Fruit fly (Drosophila melanogaster) whole organism, embryonic: Measurements from ENCODE around the gene CG31103.

Source experiments
- Aef1 ChIP-seq: fragments of 200-800 bp; sonication (Bioruptor generic); IDR thresholded peaks from 3 replicates; pipeline ENCODE4 v1.3.6; 2022; ENCODE audit warnings: missing biosample characterization, missing genetic modification characterization
- CG1024 ChIP-seq: fragments of 200-800 bp; sonication (Bioruptor generic); IDR thresholded peaks from 2 replicates; pipeline ENCODE4 v1.3.6; 2022; ENCODE audit warnings: missing biosample characterization, missing genetic modification characterization
- CG10543 ChIP-seq: fragments of 200-800 bp; sonication (Bioruptor generic); optimal IDR thresholded peaks from 3 replicates; lab custom pipeline; 2017; ENCODE audit warnings: missing biosample characterization, mild to moderate bottlenecking, missing genetic modification characterization, moderate library complexity
- CG10565 ChIP-seq: fragments of 200-800 bp; sonication (Bioruptor generic); optimal IDR thresholded peaks from 3 replicates; lab custom pipeline; 2016; ENCODE audit warnings: missing biosample characterization, mild to moderate bottlenecking, missing genetic modification characterization
- CG10654 ChIP-seq: fragments of 200-800 bp; sonication (Bioruptor generic); optimal IDR thresholded peaks from 2 replicates; lab custom pipeline; 2016; ENCODE audit warnings: missing biosample characterization, missing genetic modification characterization
- CG12299 ChIP-seq: fragments of 200-800 bp; sonication (Bioruptor generic); optimal IDR thresholded peaks from 2 replicates; lab custom pipeline; 2018; ENCODE audit warnings: missing biosample characterization, mild to moderate bottlenecking, missing genetic modification characterization
- CG12391 ChIP-seq: fragments of 200-800 bp; sonication (Bioruptor generic); optimal IDR thresholded peaks from 3 replicates; lab custom pipeline; 2018; ENCODE audit warnings: missing biosample characterization, mild to moderate bottlenecking, missing genetic modification characterization, moderate library complexity
- CG12769 ChIP-seq: fragments of 200-800 bp; sonication (Bioruptor generic); optimal IDR thresholded peaks from 2 replicates; lab custom pipeline; 2019; ENCODE audit warnings: missing biosample characterization, mild to moderate bottlenecking, missing genetic modification characterization, moderate library complexity
- CG13296 ChIP-seq: fragments of 200-800 bp; sonication (Bioruptor generic); optimal IDR thresholded peaks from 3 replicates; lab custom pipeline; 2018; ENCODE audit warnings: missing biosample characterization, mild to moderate bottlenecking, missing genetic modification characterization
- CG13894 ChIP-seq: fragments of 200-800 bp; sonication (Bioruptor generic); optimal IDR thresholded peaks from 3 replicates; lab custom pipeline; 2018; ENCODE audit warnings: missing biosample characterization, mild to moderate bottlenecking, missing genetic modification characterization, moderate library complexity
- CG14667 ChIP-seq: fragments of 200-800 bp; sonication (Bioruptor generic); IDR thresholded peaks from 2 replicates; pipeline ENCODE4 v1.3.6; 2022; ENCODE audit warnings: missing biosample characterization, missing genetic modification characterization
- CG15514 ChIP-seq: fragments of 200-800 bp; sonication (Bioruptor generic); optimal IDR thresholded peaks from 3 replicates; lab custom pipeline; 2017; ENCODE audit warnings: missing biosample characterization, missing genetic modification characterization, mild to moderate bottlenecking, moderate library complexity, missing genetic modification reagents
- CG1603 ChIP-seq: fragments of 200-800 bp; sonication (Bioruptor generic); optimal IDR thresholded peaks from 2 replicates; lab custom pipeline; 2019; ENCODE audit warnings: missing biosample characterization, mild to moderate bottlenecking, missing genetic modification characterization, moderate library complexity
- CG2129 ChIP-seq: fragments of 200-800 bp; sonication (Bioruptor generic); IDR thresholded peaks from 2 replicates; pipeline ENCODE4 v1.3.6; 2022; ENCODE audit warnings: missing biosample characterization, missing genetic modification characterization; ENCODE audit not compliant: partially characterized antibody
- CG30020 ChIP-seq: fragments of 200-800 bp; optimal IDR thresholded peaks from 2 replicates; lab custom pipeline; 2019; ENCODE audit warnings: missing biosample characterization, mild to moderate bottlenecking, missing genetic modification characterization, moderate library complexity
- CG3163 ChIP-seq: fragments of 200-800 bp; sonication (Bioruptor generic); optimal IDR thresholded peaks from 3 replicates; lab custom pipeline; 2016; ENCODE audit warnings: missing biosample characterization, missing genetic modification characterization
- CG6272 ChIP-seq: fragments of 200-800 bp; sonication (Bioruptor generic); IDR thresholded peaks from 2 replicates; pipeline ENCODE4 v1.3.6; 2022; ENCODE audit warnings: missing biosample characterization, missing genetic modification characterization
- CG6683 ChIP-seq: fragments of 200-800 bp; sonication (Bioruptor generic); optimal IDR thresholded peaks from 2 replicates; lab custom pipeline; 2017; ENCODE audit warnings: missing biosample characterization, mild to moderate bottlenecking, missing genetic modification characterization, missing genetic modification reagents
- CG9215 ChIP-seq: fragments of 200-800 bp; sonication (Bioruptor generic); IDR thresholded peaks from 2 replicates; pipeline ENCODE4 v1.3.6; 2022; ENCODE audit warnings: missing biosample characterization, missing genetic modification characterization
- CG9609 ChIP-seq: fragments of 200-800 bp; sonication (Bioruptor generic); optimal IDR thresholded peaks from 3 replicates; lab custom pipeline; 2016; ENCODE audit warnings: missing biosample characterization, missing genetic modification characterization
- Eip74EF ChIP-seq, 2 experiments: fragments of 200-800 bp in 1 of 2; fragments of >200 bp in 1 of 2; sonication (Bioruptor generic) in 1 of 2; optimal IDR thresholded peaks; 2 replicates each; lab custom pipeline; 2017 to 2019; ENCODE audit warnings: missing biosample characterization in 2 of 2, missing genetic modification characterization in 2 of 2, mild to moderate bottlenecking in 1 of 2, moderate library complexity in 1 of 2
- HLHmδ ChIP-seq: fragments of 200-800 bp; sonication (Bioruptor generic); optimal IDR thresholded peaks from 2 replicates; lab custom pipeline; 2018; ENCODE audit warnings: missing biosample characterization, mild to moderate bottlenecking, missing genetic modification characterization, moderate library complexity
- Hey ChIP-seq: fragments of 200-800 bp; sonication (Bioruptor generic); optimal IDR thresholded peaks from 3 replicates; lab custom pipeline; 2018; ENCODE audit warnings: missing biosample characterization, mild to moderate bottlenecking, missing genetic modification characterization
- Lhr ChIP-seq: fragments of 200-800 bp; sonication (Bioruptor generic); optimal IDR thresholded peaks from 3 replicates; lab custom pipeline; 2017; ENCODE audit warnings: mild to moderate bottlenecking, missing biosample characterization, missing genetic modification reagents, missing genetic modification characterization
- Lim3 ChIP-seq: fragments of 200-800 bp; sonication (Bioruptor generic); IDR thresholded peaks from 2 replicates; pipeline ENCODE4 v1.3.6; 2022; ENCODE audit warnings: missing biosample characterization, missing genetic modification characterization
- Ravus ChIP-seq: fragments of 200-800 bp; sonication (Bioruptor generic); IDR thresholded peaks from 2 replicates; pipeline ENCODE4 v1.3.6; 2022; ENCODE audit warnings: missing biosample characterization, missing genetic modification characterization
- TFAM ChIP-seq: fragments of 200-800 bp; sonication (Bioruptor generic); optimal IDR thresholded peaks from 2 replicates; lab custom pipeline; 2017; ENCODE audit warnings: missing biosample characterization, missing genetic modification characterization, inconsistent platforms
- al ChIP-seq: fragments of 200-800 bp; sonication (Bioruptor generic); IDR thresholded peaks from 2 replicates; pipeline ENCODE4 v1.3.6; 2022; ENCODE audit warnings: missing biosample characterization, missing genetic modification characterization
- bbx ChIP-seq: fragments of 200-800 bp; sonication (Bioruptor generic); IDR thresholded peaks from 2 replicates; pipeline ENCODE4 v1.3.6; 2022; ENCODE audit warnings: missing biosample characterization, missing genetic modification characterization; ENCODE audit not compliant: partially characterized antibody
- cas ChIP-seq: fragments of 200-800 bp; sonication (Bioruptor generic); IDR thresholded peaks from 2 replicates; pipeline ENCODE4 v1.3.6; 2022; ENCODE audit warnings: missing biosample characterization, missing genetic modification characterization
- cato ChIP-seq: fragments of 200-800 bp; sonication (Bioruptor generic); optimal IDR thresholded peaks from 2 replicates; lab custom pipeline; 2016; ENCODE audit warnings: missing biosample characterization, missing genetic modification characterization, borderline replicate concordance
- cg ChIP-seq: fragments of 200-800 bp; sonication (Bioruptor generic); optimal IDR thresholded peaks from 3 replicates; lab custom pipeline; 2019; ENCODE audit warnings: missing biosample characterization, mild to moderate bottlenecking, missing genetic modification characterization, moderate library complexity
- croc ChIP-seq: fragments of 200-800 bp; sonication (Bioruptor generic); conservative IDR thresholded peaks from 3 replicates; pipeline ENCODE4 v1.3.6; 2022; ENCODE audit warnings: missing biosample characterization, missing genetic modification characterization
- dimm ChIP-seq: fragments of 200-800 bp; sonication (Bioruptor generic); IDR thresholded peaks from 2 replicates; pipeline ENCODE4 v1.3.6; 2022; ENCODE audit warnings: missing biosample characterization, missing genetic modification characterization
- fd96Cb ChIP-seq: fragments of 200-800 bp; sonication (Bioruptor generic); optimal IDR thresholded peaks from 2 replicates; lab custom pipeline; 2018; ENCODE audit warnings: missing biosample characterization, mild to moderate bottlenecking, missing genetic modification characterization, moderate library complexity
- gro ChIP-seq: fragments of 200-800 bp; sonication (Bioruptor generic); optimal IDR thresholded peaks from 2 replicates; lab custom pipeline; 2016; ENCODE audit warnings: missing biosample characterization, missing genetic modification characterization
- gsb-n ChIP-seq: fragments of 200-800 bp; sonication (Bioruptor generic); optimal IDR thresholded peaks from 3 replicates; lab custom pipeline; 2018; ENCODE audit warnings: missing biosample characterization, mild to moderate bottlenecking, missing genetic modification characterization
- h ChIP-seq: fragments of >200 bp; optimal IDR thresholded peaks from 2 replicates; lab custom pipeline; 2017
- ken ChIP-seq: fragments of 200-800 bp; sonication (Bioruptor generic); IDR thresholded peaks from 3 replicates; pipeline ENCODE4 v1.3.6; 2022; ENCODE audit warnings: missing biosample characterization, missing genetic modification characterization
- knrl ChIP-seq: fragments of 200-800 bp; sonication (Bioruptor generic); IDR thresholded peaks from 3 replicates; pipeline ENCODE4 v1.3.6; 2022; ENCODE audit warnings: missing biosample characterization, missing genetic modification characterization; ENCODE audit not compliant: partially characterized antibody
- lola ChIP-seq, 3 experiments: fragments of >200 bp in 2 of 3; fragments of 200-800 bp in 1 of 3; sonication (Bioruptor generic) in 1 of 3; optimal IDR thresholded peaks; 2 replicates each; lab custom pipeline; 2017 to 2019; ENCODE audit warnings: missing biosample characterization in 3 of 3, missing genetic modification characterization in 3 of 3, mild to moderate bottlenecking in 1 of 3, moderate library complexity in 1 of 3
- nom ChIP-seq: fragments of 200-800 bp; sonication (Bioruptor generic); optimal IDR thresholded peaks from 2 replicates; lab custom pipeline; 2017; ENCODE audit warnings: missing biosample characterization, missing genetic modification characterization, mild to moderate bottlenecking, moderate library complexity, missing genetic modification reagents
- org-1 ChIP-seq: fragments of 200-800 bp; sonication (Bioruptor generic); optimal IDR thresholded peaks from 2 replicates; lab custom pipeline; 2017; ENCODE audit warnings: missing biosample characterization, missing genetic modification characterization
- pzg ChIP-seq: fragments of 200-800 bp; sonication (Bioruptor generic); optimal IDR thresholded peaks from 3 replicates; lab custom pipeline; 2018; ENCODE audit warnings: missing biosample characterization, mild to moderate bottlenecking, missing genetic modification characterization, moderate library complexity
- ro ChIP-seq: fragments of 200-800 bp; sonication (Bioruptor generic); IDR thresholded peaks from 2 replicates; pipeline ENCODE4 v1.3.6; 2022; ENCODE audit warnings: missing biosample characterization, missing genetic modification characterization
- sc ChIP-seq, 3 experiments: fragments of >200 bp in 2 of 3; fragments of 200-800 bp in 1 of 3; sonication (Bioruptor generic) in 1 of 3; optimal IDR thresholded peaks; 2 replicates in 2 of 3; 3 replicates in 1 of 3; lab custom pipeline; 2017; ENCODE audit warnings: mild to moderate bottlenecking in 1 of 3, missing biosample characterization in 1 of 3, missing genetic modification characterization in 1 of 3, missing genetic modification reagents in 1 of 3
- stc ChIP-seq: fragments of 200-800 bp; sonication (Bioruptor generic); IDR thresholded peaks from 2 replicates; pipeline ENCODE4 v1.3.6; 2022; ENCODE audit warnings: missing biosample characterization, missing genetic modification characterization
- tna ChIP-seq: fragments of 200-800 bp; sonication (Bioruptor generic); IDR thresholded peaks from 2 replicates; pipeline ENCODE4 v1.3.6; 2022; ENCODE audit warnings: missing biosample characterization, missing genetic modification characterization; ENCODE audit not compliant: partially characterized antibody
- vvl ChIP-seq: fragments of 200-800 bp; sonication (Bioruptor generic); IDR thresholded peaks from 2 replicates; pipeline ENCODE4 v1.3.6; 2022; ENCODE audit warnings: missing biosample characterization, missing genetic modification characterization
- z ChIP-seq: fragments of 200-800 bp; sonication (Bioruptor generic); IDR thresholded peaks from 3 replicates; pipeline ENCODE4 v1.3.6; 2022; ENCODE audit warnings: missing biosample characterization, missing genetic modification characterization

The CG31103 gene

DNA sequence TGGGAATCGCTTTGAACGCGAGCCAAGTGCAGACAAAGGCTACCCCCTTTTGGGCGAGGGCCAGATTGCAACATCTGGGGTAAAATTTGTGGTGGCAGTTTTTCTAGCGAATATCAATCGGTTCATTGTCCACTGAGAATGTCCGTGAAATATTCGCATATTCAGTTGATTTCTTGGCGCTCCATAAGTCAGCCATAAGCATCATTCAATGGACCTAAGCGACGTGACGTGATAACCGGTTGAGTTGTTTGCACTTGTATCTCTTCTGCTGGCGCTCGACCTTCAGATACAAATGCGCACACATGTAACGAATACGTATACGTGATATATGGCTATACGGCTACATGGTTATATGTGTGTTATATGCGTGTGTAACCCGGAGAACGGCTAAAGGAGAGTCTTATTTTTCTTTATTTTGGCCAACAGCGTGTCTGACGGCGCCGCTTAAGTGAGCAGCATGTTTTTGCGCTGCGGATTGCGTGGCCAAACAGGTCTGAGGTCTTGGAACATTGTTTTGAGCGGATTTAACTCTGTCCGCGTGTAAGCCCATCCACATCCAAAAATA lies 13.6 kb upstream of the CG31103 start (continued):
- TF ChIP-seq CG30020 (no peak), Aef1 (GFP tag; lab: Robert Waterston, UW) (no peak), CG10565 (GFP tag; lab: Kevin White, UChicago) (no peak), fd96Cb (tag; lab: Kevin White, UChicago) (no peak), vvl (0 out of 2 replicates have a peak, but pooled peaks have one; percentile 6), nom (GFP tag; lab: Kevin White, UChicago) (peak; percentile 7), gro (GFP tag; lab: Kevin White, UChicago) (no peak), dimm (GFP tag; lab: Robert Waterston, UW) (no peak), CG12299 (tag; lab: Kevin White, UChicago) (no peak), CG13296 (GFP tag; lab: Kevin White, UChicago) (no peak), CG15514 (GFP tag; lab: Kevin White, UChicago) (no peak), CG9609 (GFP tag; lab: Kevin White, UChicago) (no peak), Lhr (GFP tag; lab: Kevin White, UChicago) (no peak), CG6272 (GFP tag; lab: Robert Waterston, UW) (no peak), Ravus (GFP tag; lab: Robert Waterston, UW) (no peak), org-1 (GFP tag; lab: Kevin White, UChicago) (no peak), Eip74EF (GFP tag; optimal IDR thresholded peaks at IDR 0.05; lab: Kevin White, UChicago) (peak in 1 of 2 experiments; percentile 38), z (no peak), TFAM (no peak), CG1603 (tag; lab: Kevin White, UChicago) (no peak), h (no peak), CG14667 (no peak), bbx (GFP tag; lab: Robert Waterston, UW) (no peak), CG12391 (tag; lab: Kevin White, UChicago) (no peak), croc (GFP tag; lab: Robert Waterston, UW) (no peak), knrl (no peak), ro (no peak), tna (GFP tag; lab: Robert Waterston, UW) (no peak), CG9215 (no peak), Lim3 (GFP tag; lab: Robert Waterston, UW) (no peak), ken (no peak), pzg (GFP tag; lab: Kevin White, UChicago) (no peak), CG6683 (GFP tag; lab: Kevin White, UChicago) (no peak), CG3163 (GFP tag; lab: Kevin White, UChicago) (no peak), CG10654 (GFP tag; lab: Kevin White, UChicago) (no peak), CG10543 (GFP tag; lab: Kevin White, UChicago) (peak; percentile 63), CG2129 (GFP tag; lab: Robert Waterston, UW) (no peak), sc (optimal IDR thresholded peaks at IDR 0.05; lab: Kevin White, UChicago) (no peak), sc (GFP tag; optimal IDR thresholded peaks at IDR 0.05; lab: Kevin White, UChicago) (no peak), HLHmδ (GFP tag; lab: Kevin White, UChicago) (no peak), stc (no peak), CG13894 (tag; lab: Kevin White, UChicago) (peak; percentile 82), cas (no peak), lola (GFP tag; optimal IDR thresholded peaks at IDR 0.05; lab: Kevin White, UChicago) (no peak), Hey (tag; lab: Kevin White, UChicago) (no peak), cato (GFP tag; lab: Kevin White, UChicago) (no peak), CG12769 (peak; percentile 37), CG1024 (GFP tag; lab: Robert Waterston, UW) (no peak), gsb-n (no peak), cg (GFP tag; lab: Kevin White, UChicago) (peak; percentile 66), al (no peak)
